Worm (Caenorhabditis elegans) whole organism, early embryonic: ENCODE measurements around the gene R11D1.2.

ENCODE experiments used
- aly-1 ChIP-seq: sonication (generic microtip); optimal IDR thresholded peaks from 2 replicates; lab custom pipeline; 2016; ENCODE audit warnings: missing genetic modification characterization, missing compliant biosample characterization
- ama-1 ChIP-seq: fragments of 150-350 bp; optimal IDR thresholded peaks from 2 replicates; lab custom pipeline; 2014
- ceh-13 ChIP-seq: fragments of 200-800 bp; sonication (Bioruptor generic); optimal IDR thresholded peaks from 2 replicates; lab custom pipeline; 2018; ENCODE audit warnings: mild to moderate bottlenecking, missing genetic modification characterization, missing compliant biosample characterization
- hmg-4 ChIP-seq: fragments of 200-800 bp; sonication (Bioruptor generic); optimal IDR thresholded peaks from 2 replicates; lab custom pipeline; 2018; ENCODE audit warnings: mild to moderate bottlenecking, missing genetic modification characterization, missing compliant biosample characterization
- scrt-1 ChIP-seq: fragments of 200-800 bp; sonication (Bioruptor generic); IDR thresholded peaks from 2 replicates; pipeline ENCODE4 v1.3.6; 2022; ENCODE audit warnings: missing genetic modification characterization, missing compliant biosample characterization
- tbx-11 ChIP-seq: fragments of 200-800 bp; sonication (Bioruptor generic); IDR thresholded peaks from 2 replicates; pipeline ENCODE4 v1.3.6; 2022; ENCODE audit warnings: missing genetic modification characterization, missing compliant biosample characterization
- tra-4 ChIP-seq: sonication (generic microtip); optimal IDR thresholded peaks from 2 replicates; lab custom pipeline; 2017; ENCODE audit warnings: missing genetic modification characterization, missing compliant biosample characterization

- no peak for TF ChIP-seq aly-1 (tag; lab: Kevin White, UChicago)
- no peak for TF ChIP-seq ama-1 (lab: Kevin White, UChicago)
- TF ChIP-seq hmg-4 (GFP tag; lab: Kevin White, UChicago), result no peak
- TF ChIP-seq scrt-1 (GFP tag; lab: Robert Waterston, UW), result no peak
- no peak for TF ChIP-seq ceh-13
- no peak for TF ChIP-seq tra-4 (tag; lab: Kevin White, UChicago)
- TF ChIP-seq tbx-11, result no peak
Measured at ce11 chrV:12733465-12734248, 25.3 kb downstream of the R11D1.2 start, which contains the start of the genes dhs-21 and xbx-9.
